Fruit fly (Drosophila melanogaster): ENCODE measurements around the gene Fum1.

Gene Fum1

DNA sequence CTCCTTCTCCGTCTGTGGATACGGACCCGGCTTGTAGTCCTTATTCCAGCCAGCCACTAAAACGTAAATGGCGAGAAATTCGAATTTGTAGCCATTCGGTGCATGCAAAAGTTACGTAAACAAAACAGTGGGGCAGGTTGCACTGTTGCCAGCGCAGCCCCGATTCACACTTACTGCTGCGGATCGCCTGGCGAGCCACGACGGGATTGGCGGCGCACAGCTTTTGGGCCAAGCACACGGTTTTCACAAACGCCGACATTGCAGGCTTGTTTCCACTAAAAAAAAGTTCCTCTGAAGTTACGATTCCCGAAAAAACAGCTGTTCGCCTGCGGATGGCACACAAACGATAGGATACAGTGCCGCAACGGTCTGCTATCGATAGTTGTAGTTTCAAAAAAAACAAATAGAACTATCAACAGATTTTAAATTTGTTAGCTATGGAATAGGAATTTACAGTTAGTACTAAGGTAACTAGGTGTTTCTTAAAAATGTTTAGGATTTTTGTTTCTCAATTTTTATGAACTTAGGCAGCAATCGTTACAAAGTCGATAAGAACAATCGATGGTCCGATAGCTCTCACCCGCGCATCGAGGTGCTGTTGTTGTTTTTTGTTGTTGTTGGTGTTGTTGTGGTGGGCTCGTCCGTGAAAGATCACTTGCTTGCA lies at the start of gene Fum1:
TSS of gene Fum1 (plus strand) at position 599 of the 664 bp plus-strand sequence.
- TF ChIP-seq CG17806 (tag; optimal IDR thresholded peaks at IDR 0.05) (no peak), CG15710 (tag; optimal IDR thresholded peaks at IDR 0.05) (no peak), CG8301 (tag; optimal IDR thresholded peaks at IDR 0.05) (no peak)

DNA sequence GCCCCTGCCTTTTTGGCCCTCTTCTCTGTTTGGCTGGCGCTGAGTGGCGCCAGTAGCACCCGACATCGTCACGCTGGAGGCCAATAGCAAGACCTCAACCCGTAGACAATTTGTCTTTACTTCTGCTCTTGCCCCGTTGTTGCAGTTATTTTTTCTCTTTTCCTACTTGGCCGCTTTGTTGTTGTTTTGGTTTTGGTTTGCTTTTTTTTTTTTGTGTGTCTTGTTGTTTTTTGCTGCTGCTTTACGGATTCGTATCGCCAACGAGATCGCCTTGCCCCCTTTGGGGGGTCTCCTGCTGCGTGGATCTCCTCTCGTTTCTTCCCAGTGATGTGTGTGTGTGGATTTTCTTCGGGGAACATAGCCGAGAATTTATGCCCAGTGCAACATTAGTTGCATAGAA lies 46.3 kb upstream of the Fum1 start:
- TF ChIP-seq CG13204 (GFP tag; optimal IDR thresholded peaks at IDR 0.05) = peak; percentile 46
- TF ChIP-seq D1 (tag; optimal IDR thresholded peaks at IDR 0.05) = no peak
- TF ChIP-seq Snoo (tag; optimal IDR thresholded peaks at IDR 0.05) = no peak
- TF ChIP-seq CG32121 (GFP tag; IDR thresholded peaks at IDR 0.05) = peak; percentile 48; the same call in 1 of the 2 replicates
- TF ChIP-seq CG4496 (GFP tag; IDR thresholded peaks at IDR 0.05) = peak; percentile 79
- peak; percentile 16 for TF ChIP-seq CG17806 (tag; optimal IDR thresholded peaks at IDR 0.05)
- peak; percentile 57 for TF ChIP-seq Ets98B (GFP tag; IDR thresholded peaks at IDR 0.05)
- peak; percentile 78 for TF ChIP-seq fd96Ca (GFP tag; IDR thresholded peaks at IDR 0.05)
- TF ChIP-seq CG14655 (GFP tag; optimal IDR thresholded peaks at IDR 0.05) = peak; percentile 67
- TF ChIP-seq CG34367 (tag; optimal IDR thresholded peaks at IDR 0.05) = peak; percentile 24
- no peak for TF ChIP-seq CG10348 (GFP tag; IDR thresholded peaks at IDR 0.05)
- TF ChIP-seq CG8301 (tag; optimal IDR thresholded peaks at IDR 0.05) = peak; percentile 33
- TF ChIP-seq CG12605 (GFP tag; IDR thresholded peaks at IDR 0.05) = peak; percentile 88
- no peak; the same call in 1 of the 2 replicates for TF ChIP-seq rn (GFP tag; IDR thresholded peaks at IDR 0.05)
- peak; percentile 26 for TF ChIP-seq CG15710 (tag; optimal IDR thresholded peaks at IDR 0.05)
- no peak for TF ChIP-seq EcR (GFP tag; optimal IDR thresholded peaks at IDR 0.05)
- peak; percentile 73 for TF ChIP-seq gl (tag; optimal IDR thresholded peaks at IDR 0.05)
- peak; percentile 32 for TF ChIP-seq CG8159 (tag; optimal IDR thresholded peaks at IDR 0.05)
- TF ChIP-seq Pif1A (GFP tag; optimal IDR thresholded peaks at IDR 0.05) = peak; percentile 78
- peak; percentile 55 for TF ChIP-seq Pif1B (GFP tag; optimal IDR thresholded peaks at IDR 0.05)
- peak; percentile 14 for TF ChIP-seq CG9948 (tag; optimal IDR thresholded peaks at IDR 0.05)

DNA sequence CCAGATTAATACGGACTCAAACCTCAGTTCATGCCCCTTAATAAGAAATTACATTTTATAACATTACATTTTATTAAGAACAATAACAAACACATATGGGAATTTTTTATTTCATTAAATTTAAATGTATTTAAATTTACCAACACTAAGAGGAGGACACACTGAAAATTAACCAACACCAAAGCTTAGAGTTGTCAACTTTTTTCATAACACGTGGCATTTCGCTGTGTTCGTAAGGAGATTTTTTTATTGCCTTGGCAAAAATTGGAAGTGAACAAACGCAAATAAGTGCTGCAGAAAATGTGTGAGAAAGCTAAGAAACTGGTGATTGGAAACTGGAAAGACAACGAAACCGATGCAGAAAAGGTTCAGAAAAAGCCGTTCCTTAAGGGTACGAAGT lies 44.6 kb upstream of the Fum1 start, which contains the start of gene CG14443:
TSS of gene CG14443 (plus strand) at position 301 of the 400 bp plus-strand sequence.
- no peak for TF ChIP-seq CG32121 (GFP tag; IDR thresholded peaks at IDR 0.05)
- no peak for TF ChIP-seq CG12605 (GFP tag; IDR thresholded peaks at IDR 0.05)
- no peak for TF ChIP-seq rn (GFP tag; IDR thresholded peaks at IDR 0.05)
- no peak for TF ChIP-seq Ets98B (GFP tag; IDR thresholded peaks at IDR 0.05)
- no peak for TF ChIP-seq CG9948 (tag; optimal IDR thresholded peaks at IDR 0.05)
- TF ChIP-seq D1 (tag; optimal IDR thresholded peaks at IDR 0.05) = no peak
- TF ChIP-seq Pif1A (GFP tag; optimal IDR thresholded peaks at IDR 0.05) = no peak
- no peak for TF ChIP-seq CG13204 (GFP tag; optimal IDR thresholded peaks at IDR 0.05)
- TF ChIP-seq Pif1B (GFP tag; optimal IDR thresholded peaks at IDR 0.05) = no peak
- no peak for TF ChIP-seq CG10348 (GFP tag; IDR thresholded peaks at IDR 0.05)
- TF ChIP-seq CG8301 (tag; optimal IDR thresholded peaks at IDR 0.05) = no peak
- TF ChIP-seq gl (tag; optimal IDR thresholded peaks at IDR 0.05) = no peak
- TF ChIP-seq Snoo (tag; optimal IDR thresholded peaks at IDR 0.05) = no peak
- no peak for TF ChIP-seq CG34367 (tag; optimal IDR thresholded peaks at IDR 0.05)
- TF ChIP-seq fd96Ca (GFP tag; IDR thresholded peaks at IDR 0.05) = no peak
- TF ChIP-seq CG15710 (tag; optimal IDR thresholded peaks at IDR 0.05) = no peak
- no peak for TF ChIP-seq CG4496 (GFP tag; IDR thresholded peaks at IDR 0.05)
- no peak for TF ChIP-seq CG14655 (GFP tag; optimal IDR thresholded peaks at IDR 0.05)

DNA sequence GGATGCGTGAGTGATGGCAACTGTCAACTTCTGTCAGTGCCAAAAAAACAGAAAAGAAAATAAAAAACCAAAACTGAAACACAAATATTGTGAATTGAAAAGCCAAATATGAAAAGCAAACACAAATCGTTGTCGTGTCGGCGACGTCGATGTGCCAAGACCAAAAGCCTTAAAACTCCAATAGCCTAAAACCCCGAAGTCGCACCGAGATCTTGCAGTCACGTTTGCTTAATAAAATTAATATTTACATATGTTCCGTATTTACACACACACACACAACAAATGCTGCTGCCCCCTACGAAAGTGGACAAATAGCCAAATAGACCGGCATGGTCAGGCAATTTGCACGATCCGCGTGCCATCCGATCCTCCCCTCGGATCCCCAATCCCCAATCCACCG lies 40.1 kb upstream of the Fum1 start:
- no peak for TF ChIP-seq Pif1A (GFP tag; optimal IDR thresholded peaks at IDR 0.05)
- no peak for TF ChIP-seq CG10348 (GFP tag; IDR thresholded peaks at IDR 0.05)
- no peak for TF ChIP-seq CG14655 (GFP tag; optimal IDR thresholded peaks at IDR 0.05)
- TF ChIP-seq CG4496 (GFP tag; IDR thresholded peaks at IDR 0.05) = no peak
- TF ChIP-seq CG17806 (tag; optimal IDR thresholded peaks at IDR 0.05) = no peak
- no peak for TF ChIP-seq CG15710 (tag; optimal IDR thresholded peaks at IDR 0.05)
- no peak for TF ChIP-seq CG9948 (tag; optimal IDR thresholded peaks at IDR 0.05)
- no peak for TF ChIP-seq rn (GFP tag; IDR thresholded peaks at IDR 0.05)
- no peak for TF ChIP-seq fd96Ca (GFP tag; IDR thresholded peaks at IDR 0.05)
- TF ChIP-seq D1 (tag; optimal IDR thresholded peaks at IDR 0.05) = no peak
- no peak for TF ChIP-seq CG8159 (tag; optimal IDR thresholded peaks at IDR 0.05)
- TF ChIP-seq CG13204 (GFP tag; optimal IDR thresholded peaks at IDR 0.05) = no peak
- no peak for TF ChIP-seq Ets98B (GFP tag; IDR thresholded peaks at IDR 0.05)
- TF ChIP-seq CG8301 (tag; optimal IDR thresholded peaks at IDR 0.05) = no peak
- TF ChIP-seq CG34367 (tag; optimal IDR thresholded peaks at IDR 0.05) = no peak
- TF ChIP-seq EcR (GFP tag; optimal IDR thresholded peaks at IDR 0.05) = no peak
- TF ChIP-seq Pif1B (GFP tag; optimal IDR thresholded peaks at IDR 0.05) = no peak
- no peak for TF ChIP-seq CG32121 (GFP tag; IDR thresholded peaks at IDR 0.05)
- TF ChIP-seq gl (tag; optimal IDR thresholded peaks at IDR 0.05) = no peak
- no peak for TF ChIP-seq CG12605 (GFP tag; IDR thresholded peaks at IDR 0.05)

DNA sequence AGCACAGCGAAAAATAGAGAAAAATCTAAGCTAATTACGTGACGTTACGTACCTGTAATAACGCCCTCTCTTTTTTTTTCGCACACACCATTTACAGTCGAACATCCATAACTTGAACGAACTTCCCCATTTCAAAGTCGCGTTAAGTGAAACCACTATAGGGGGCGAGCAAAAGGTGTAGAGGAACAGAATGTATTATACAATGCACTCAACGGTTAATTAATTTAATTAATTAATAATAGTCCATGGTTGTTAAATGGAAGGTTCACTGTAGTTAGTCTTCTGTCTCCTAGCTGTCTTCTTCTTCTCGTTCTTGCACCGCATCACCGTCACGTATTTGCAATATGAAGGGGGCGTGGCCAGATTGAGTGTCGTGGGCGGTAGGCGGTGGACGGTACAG lies 36.6 kb upstream of the Fum1 start:
- TF ChIP-seq CG17806 (tag; optimal IDR thresholded peaks at IDR 0.05) = peak; percentile 8
- TF ChIP-seq D1 (tag; optimal IDR thresholded peaks at IDR 0.05) = no peak
- no peak for TF ChIP-seq EcR (GFP tag; optimal IDR thresholded peaks at IDR 0.05)
- TF ChIP-seq Pif1A (GFP tag; optimal IDR thresholded peaks at IDR 0.05) = peak; percentile 43
- TF ChIP-seq gl (tag; optimal IDR thresholded peaks at IDR 0.05) = no peak
- TF ChIP-seq CG12605 (GFP tag; IDR thresholded peaks at IDR 0.05) = peak; percentile 30; the same call in 1 of the 2 replicates
- TF ChIP-seq CG4496 (GFP tag; IDR thresholded peaks at IDR 0.05) = peak; percentile 71; the same call in 2 of the 3 replicates
- TF ChIP-seq CG34367 (tag; optimal IDR thresholded peaks at IDR 0.05) = no peak
- TF ChIP-seq CG10348 (GFP tag; IDR thresholded peaks at IDR 0.05) = no peak
- TF ChIP-seq CG14655 (GFP tag; optimal IDR thresholded peaks at IDR 0.05) = peak; percentile 57
- TF ChIP-seq Pif1B (GFP tag; optimal IDR thresholded peaks at IDR 0.05) = peak; percentile 14
- peak; percentile 3 for TF ChIP-seq CG15710 (tag; optimal IDR thresholded peaks at IDR 0.05)
- no peak for TF ChIP-seq Snoo (tag; optimal IDR thresholded peaks at IDR 0.05)
- no peak for TF ChIP-seq CG13204 (GFP tag; optimal IDR thresholded peaks at IDR 0.05)
- TF ChIP-seq CG9948 (tag; optimal IDR thresholded peaks at IDR 0.05) = peak; percentile 10
- TF ChIP-seq CG8159 (tag; optimal IDR thresholded peaks at IDR 0.05) = peak; percentile 3
- TF ChIP-seq rn (GFP tag; IDR thresholded peaks at IDR 0.05) = no peak
- TF ChIP-seq CG8301 (tag; optimal IDR thresholded peaks at IDR 0.05) = peak; percentile 56
- peak; percentile 81 for TF ChIP-seq fd96Ca (GFP tag; IDR thresholded peaks at IDR 0.05)
- peak; percentile 39; the same call in 1 of the 2 replicates for TF ChIP-seq CG32121 (GFP tag; IDR thresholded peaks at IDR 0.05)
- TF ChIP-seq Ets98B (GFP tag; IDR thresholded peaks at IDR 0.05) = peak; percentile 50; the same call in 1 of the 2 replicates

Measured in whole organism, pupa.